Worm (Caenorhabditis elegans) whole organism, L2 larva: ENCODE measurements around the gene C16A3.5.

ENCODE experiments used
- C34F6.9 ChIP-seq: fragments of 150-350 bp; optimal IDR thresholded peaks from 2 replicates; lab custom pipeline; 2014; ENCODE audit warnings: missing biosample characterization, missing genetic modification characterization
- F13H6.1 ChIP-seq: sonication (generic microtip); optimal IDR thresholded peaks from 2 replicates; lab custom pipeline; 2016; ENCODE audit warnings: missing genetic modification characterization, missing compliant biosample characterization
- R02D3.7 ChIP-seq: fragments of 150-350 bp; optimal IDR thresholded peaks from 2 replicates; lab custom pipeline; 2014; ENCODE audit warnings: missing biosample characterization, missing genetic modification characterization
- Y55F3AM.14 ChIP-seq: fragments of 200-800 bp; sonication (Bioruptor generic); optimal IDR thresholded peaks from 2 replicates; lab custom pipeline; 2018; ENCODE audit warnings: mild to moderate bottlenecking, missing genetic modification characterization, missing compliant biosample characterization
- ZK546.5 ChIP-seq: sonication (generic microtip); optimal IDR thresholded peaks from 2 replicates; lab custom pipeline; 2017; ENCODE audit warnings: missing biosample characterization, missing genetic modification characterization
- alr-1 ChIP-seq: fragments of 150-350 bp; optimal IDR thresholded peaks from 2 replicates; lab custom pipeline; 2014; ENCODE audit warnings: missing biosample characterization, missing genetic modification characterization
- aly-2 ChIP-seq: fragments of 150-350 bp; optimal IDR thresholded peaks from 2 replicates; lab custom pipeline; 2014; ENCODE audit warnings: missing biosample characterization, missing genetic modification characterization
- ama-1 ChIP-seq: fragments of 150-350 bp; optimal IDR thresholded peaks from 2 replicates; lab custom pipeline; 2018; ENCODE audit warnings: inconsistent platforms
- blmp-1 ChIP-seq: sonication (generic microtip); optimal IDR thresholded peaks from 2 replicates; lab custom pipeline; 2017; ENCODE audit warnings: missing genetic modification characterization, mild to moderate bottlenecking, missing compliant biosample characterization, antibody characterized with exemption, moderate library complexity; ENCODE audit not compliant: insufficient read depth
- ceh-16 ChIP-seq: fragments of 150-350 bp; optimal IDR thresholded peaks from 2 replicates; lab custom pipeline; 2014; ENCODE audit warnings: missing biosample characterization, missing genetic modification characterization
- ceh-82 ChIP-seq: fragments of 150-350 bp; optimal IDR thresholded peaks from 2 replicates; lab custom pipeline; 2014; ENCODE audit warnings: missing biosample characterization, missing genetic modification characterization
- crh-2 ChIP-seq: sonication (generic microtip); optimal IDR thresholded peaks from 2 replicates; lab custom pipeline; 2017; ENCODE audit warnings: missing biosample characterization, missing genetic modification characterization
- dmd-4 ChIP-seq: sonication (generic microtip); optimal IDR thresholded peaks from 2 replicates; lab custom pipeline; 2017; ENCODE audit warnings: missing biosample characterization, missing genetic modification characterization
- egl-27 ChIP-seq: sonication (generic microtip); optimal IDR thresholded peaks from 3 replicates; lab custom pipeline; 2017; ENCODE audit warnings: missing biosample characterization, missing genetic modification reagents, missing genetic modification characterization
- elt-1 ChIP-seq: fragments of 150-350 bp; optimal IDR thresholded peaks from 2 replicates; lab custom pipeline; 2014; ENCODE audit warnings: missing biosample characterization, missing genetic modification characterization
- elt-3 ChIP-seq: sonication (generic microtip); optimal IDR thresholded peaks from 2 replicates; lab custom pipeline; 2017; ENCODE audit warnings: missing biosample characterization, missing genetic modification characterization
- fos-1 ChIP-seq: fragments of 150-350 bp; optimal IDR thresholded peaks from 2 replicates; lab custom pipeline; 2014; ENCODE audit warnings: missing biosample characterization, missing genetic modification characterization
- gmeb-1 ChIP-seq: fragments of 150-350 bp; optimal IDR thresholded peaks from 2 replicates; lab custom pipeline; 2014; ENCODE audit warnings: missing biosample characterization, missing genetic modification characterization
- lin-11 ChIP-seq: fragments of 150-350 bp; sonication (generic microtip); optimal IDR thresholded peaks from 2 replicates; lab custom pipeline; 2014; ENCODE audit warnings: missing biosample characterization, missing genetic modification characterization, inconsistent platforms, mixed read lengths
- lin-13 ChIP-seq: fragments of 150-350 bp; optimal IDR thresholded peaks from 2 replicates; lab custom pipeline; 2014; ENCODE audit warnings: missing biosample characterization, missing genetic modification reagents, missing genetic modification characterization
- lin-39 ChIP-seq: fragments of 150-350 bp; optimal IDR thresholded peaks from 2 replicates; lab custom pipeline; 2014; ENCODE audit warnings: missing biosample characterization, missing genetic modification reagents, missing genetic modification characterization
- lsy-2 ChIP-seq, 2 experiments: fragments of 150-350 bp in 1 of 2; sonication (generic microtip) in 1 of 2; optimal IDR thresholded peaks; 2 replicates each; lab custom pipeline; 2014 to 2017; ENCODE audit warnings: missing biosample characterization in 2 of 2, missing genetic modification characterization in 2 of 2
- mab-5 ChIP-seq: fragments of 150-350 bp; optimal IDR thresholded peaks from 2 replicates; lab custom pipeline; 2014; ENCODE audit warnings: missing biosample characterization, missing genetic modification characterization
- mbf-1 ChIP-seq: sonication (generic microtip); optimal IDR thresholded peaks from 2 replicates; lab custom pipeline; 2017; ENCODE audit warnings: missing biosample characterization, missing genetic modification characterization
- mdl-1 ChIP-seq, 2 experiments: fragments of 150-350 bp in 1 of 2; sonication (generic microtip) in 1 of 2; optimal IDR thresholded peaks; 2 replicates each; lab custom pipeline; 2017; ENCODE audit warnings: missing biosample characterization in 2 of 2, missing genetic modification characterization in 2 of 2
- nhr-10 ChIP-seq: sonication (generic microtip); optimal IDR thresholded peaks from 2 replicates; lab custom pipeline; 2017; ENCODE audit warnings: missing biosample characterization, missing genetic modification characterization
- nhr-11 ChIP-seq: fragments of 150-350 bp; optimal IDR thresholded peaks from 2 replicates; lab custom pipeline; 2014; ENCODE audit warnings: missing biosample characterization, missing genetic modification characterization
- nhr-12 ChIP-seq: fragments of 150-350 bp; optimal IDR thresholded peaks from 2 replicates; lab custom pipeline; 2014; ENCODE audit warnings: missing biosample characterization, missing genetic modification characterization
- nhr-129 ChIP-seq: fragments of 150-350 bp; optimal IDR thresholded peaks from 2 replicates; lab custom pipeline; 2014; ENCODE audit warnings: missing biosample characterization, missing genetic modification characterization
- nhr-21 ChIP-seq: fragments of 150-350 bp; optimal IDR thresholded peaks from 2 replicates; lab custom pipeline; 2014; ENCODE audit warnings: missing biosample characterization, missing genetic modification characterization
- nhr-23 ChIP-seq: fragments of 150-350 bp; optimal IDR thresholded peaks from 2 replicates; lab custom pipeline; 2014; ENCODE audit warnings: missing biosample characterization, missing genetic modification reagents, missing genetic modification characterization
- nhr-237 ChIP-seq: fragments of 150-350 bp; optimal IDR thresholded peaks from 2 replicates; lab custom pipeline; 2014; ENCODE audit warnings: missing biosample characterization, missing genetic modification characterization
- nhr-25 ChIP-seq: fragments of 150-350 bp; sonication (generic microtip); optimal IDR thresholded peaks from 3 replicates; lab custom pipeline; 2014; ENCODE audit warnings: missing biosample characterization, missing genetic modification characterization
- nhr-6 ChIP-seq: fragments of 150-350 bp; optimal IDR thresholded peaks from 2 replicates; lab custom pipeline; 2014; ENCODE audit warnings: missing biosample characterization, missing genetic modification characterization
- nhr-77 ChIP-seq: fragments of 150-350 bp; optimal IDR thresholded peaks from 2 replicates; lab custom pipeline; 2014; ENCODE audit warnings: missing biosample characterization, missing genetic modification characterization
- peb-1 ChIP-seq: fragments of 150-350 bp; optimal IDR thresholded peaks from 2 replicates; lab custom pipeline; 2014; ENCODE audit warnings: missing biosample characterization, missing genetic modification characterization
- sem-4 ChIP-seq: fragments of 150-350 bp; optimal IDR thresholded peaks from 2 replicates; lab custom pipeline; 2014; ENCODE audit warnings: missing biosample characterization, missing genetic modification reagents, missing genetic modification characterization
- skn-1 ChIP-seq: sonication (generic microtip); optimal IDR thresholded peaks from 2 replicates; lab custom pipeline; 2017; ENCODE audit warnings: missing biosample characterization, missing genetic modification characterization
- sma-3 ChIP-seq: sonication (generic microtip); optimal IDR thresholded peaks from 2 replicates; lab custom pipeline; 2016; ENCODE audit warnings: missing genetic modification reagents, missing genetic modification characterization, missing compliant biosample characterization
- sma-9 ChIP-seq, 2 experiments: fragments of 150-350 bp in 1 of 2; sonication (generic microtip) in 1 of 2; optimal IDR thresholded peaks; 2 replicates each; lab custom pipeline; 2014 to 2016; ENCODE audit warnings: missing genetic modification characterization in 2 of 2, mild to moderate bottlenecking in 1 of 2, missing biosample characterization in 1 of 2, missing compliant biosample characterization in 1 of 2, missing genetic modification reagents in 1 of 2, moderate library complexity in 1 of 2
- snpc-4 ChIP-seq: fragments of 150-350 bp; optimal IDR thresholded peaks from 2 replicates; lab custom pipeline; 2014; ENCODE audit warnings: missing biosample characterization, missing genetic modification characterization
- unc-39 ChIP-seq: fragments of 150-350 bp; optimal IDR thresholded peaks from 2 replicates; lab custom pipeline; 2014; ENCODE audit warnings: missing biosample characterization, missing genetic modification characterization
- unc-55 ChIP-seq: fragments of 150-350 bp; sonication (generic microtip); optimal IDR thresholded peaks from 3 replicates; lab custom pipeline; 2014; ENCODE audit warnings: missing biosample characterization, missing genetic modification reagents, missing genetic modification characterization
- unc-62 ChIP-seq: fragments of 150-350 bp; optimal IDR thresholded peaks from 2 replicates; lab custom pipeline; 2014; ENCODE audit warnings: missing biosample characterization, missing genetic modification reagents, missing genetic modification characterization
- zag-1 ChIP-seq: fragments of 150-350 bp; optimal IDR thresholded peaks from 2 replicates; lab custom pipeline; 2014; ENCODE audit warnings: missing biosample characterization, missing genetic modification characterization
- ztf-1 ChIP-seq: fragments of 200-800 bp; sonication (Bioruptor generic); conservative IDR thresholded peaks from 2 replicates; pipeline ENCODE4 v1.3.6; 2022; ENCODE audit warnings: missing genetic modification characterization, missing compliant biosample characterization
- ztf-11 ChIP-seq: sonication (generic microtip); optimal IDR thresholded peaks from 2 replicates; lab custom pipeline; 2017; ENCODE audit warnings: missing biosample characterization, missing genetic modification characterization
- ztf-4 ChIP-seq: fragments of 150-350 bp; optimal IDR thresholded peaks from 2 replicates; lab custom pipeline; 2014; ENCODE audit warnings: missing biosample characterization, missing genetic modification characterization

The C16A3.5 gene

DNA sequence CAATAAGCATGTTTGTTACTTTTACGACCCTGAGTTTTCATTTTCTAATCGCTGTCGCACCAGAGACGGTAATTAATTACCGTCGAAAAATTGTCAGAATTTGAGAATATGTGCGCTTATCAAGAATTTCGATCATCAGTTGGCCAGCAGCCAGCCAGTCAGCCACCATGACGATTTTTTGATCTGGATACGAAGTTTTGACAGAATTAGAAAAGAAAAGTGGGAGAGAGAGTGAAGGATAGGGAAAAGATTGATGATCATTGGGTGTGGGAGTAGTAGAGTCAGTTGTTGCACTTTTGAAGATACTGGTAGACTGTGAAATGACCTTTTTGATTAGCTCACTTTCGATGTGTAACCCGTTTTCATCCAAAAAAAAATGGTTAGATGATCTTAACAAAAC is 16.2 kb upstream of the C16A3.5 start:
- TF ChIP-seq nhr-129 (tag; lab: Kevin White, UChicago) (peak; percentile 54), dmd-4 (tag; lab: Kevin White, UChicago) (no peak), zag-1 (tag; lab: Kevin White, UChicago) (no peak), elt-3 (tag; lab: Kevin White, UChicago) (no peak), egl-27 (peak; percentile 67), unc-39 (tag; lab: Kevin White, UChicago) (no peak), ZK546.5 (no peak), peb-1 (tag; lab: Kevin White, UChicago) (no peak), nhr-77 (tag; lab: Kevin White, UChicago) (no peak), sem-4 (tag; lab: Kevin White, UChicago) (peak; percentile 55), gmeb-1 (tag; lab: Kevin White, UChicago) (no peak), elt-1 (peak; percentile 31), nhr-21 (tag; lab: Kevin White, UChicago) (peak; percentile 16), snpc-4 (tag; lab: Kevin White, UChicago) (no peak), mab-5 (peak; percentile 9), lin-39 (tag; lab: Kevin White, UChicago) (no peak), ztf-1 (GFP tag; lab: Robert Waterston, UW) (no peak), ceh-16 (tag; lab: Kevin White, UChicago) (peak; percentile 99), lin-11 (tag; lab: Kevin White, UChicago) (no peak), crh-2 (tag; lab: Kevin White, UChicago) (no peak), nhr-12 (tag; lab: Kevin White, UChicago) (no peak), lsy-2 (tag; optimal IDR thresholded peaks at IDR 0.05; lab: Kevin White, UChicago) (peak in 1 of 2 experiments; percentile 28), blmp-1 (tag; lab: Kevin White, UChicago) (peak; percentile 97), lin-13 (GFP tag; lab: Kevin White, UChicago) (peak; percentile 33), nhr-6 (peak; percentile 46), sma-9 (GFP tag; optimal IDR thresholded peaks at IDR 0.05; lab: Kevin White, UChicago) (peak; percentile 83), sma-9 (tag; optimal IDR thresholded peaks at IDR 0.05; lab: Kevin White, UChicago) (no peak), C34F6.9 (tag; lab: Kevin White, UChicago) (peak; percentile 15), nhr-237 (tag; lab: Kevin White, UChicago) (no peak), sma-3 (GFP tag; lab: Kevin White, UChicago) (peak; percentile 10), ama-1 (lab: Kevin White, UChicago) (peak; percentile 55), mbf-1 (no peak), skn-1 (no peak), ztf-11 (tag; lab: Kevin White, UChicago) (no peak), ztf-4 (tag; lab: Kevin White, UChicago) (no peak), Y55F3AM.14 (GFP tag; lab: Kevin White, UChicago) (no peak), aly-2 (tag; lab: Kevin White, UChicago) (no peak), F13H6.1 (peak; percentile 21), mdl-1 (tag; optimal IDR thresholded peaks at IDR 0.05; lab: Kevin White, UChicago) (no peak), R02D3.7 (no peak), unc-55 (no peak), ceh-82 (tag; lab: Kevin White, UChicago) (no peak), nhr-11 (tag; lab: Kevin White, UChicago) (no peak), nhr-25 (tag; lab: Kevin White, UChicago) (peak; percentile 82), unc-62 (GFP tag; lab: Kevin White, UChicago) (peak; percentile 7), fos-1 (tag; lab: Kevin White, UChicago) (peak; percentile 13), nhr-10 (tag; lab: Kevin White, UChicago) (no peak), nhr-23 (no peak), alr-1 (tag; lab: Kevin White, UChicago) (no peak)
